Fruit fly (Drosophila melanogaster) whole organism, embryonic: ENCODE data around the gene Hrb98DE.
A peak's percentile ranks its signal among the peaks of the same experiment; 100 is the strongest.

Source experiments
- ATbp ChIP-seq: fragments of 200-800 bp; sonication (Bioruptor generic); optimal IDR thresholded peaks from 2 replicates; lab custom pipeline; 2017; ENCODE audit warnings: missing biosample characterization, mild to moderate bottlenecking, missing genetic modification characterization, missing genetic modification reagents
- Ada2b ChIP-seq: fragments of 200-800 bp; sonication (Bioruptor generic); IDR thresholded peaks from 2 replicates; pipeline ENCODE4 v1.3.6; 2022; ENCODE audit warnings: missing biosample characterization, missing genetic modification characterization
- CG10979 ChIP-seq: fragments of 200-800 bp; sonication (Bioruptor generic); optimal IDR thresholded peaks from 2 replicates; lab custom pipeline; 2018; ENCODE audit warnings: missing biosample characterization, mild to moderate bottlenecking, missing genetic modification characterization, moderate library complexity
- CG1233 ChIP-seq: fragments of 200-800 bp; sonication (Bioruptor generic); optimal IDR thresholded peaks from 4 replicates; lab custom pipeline; 2018; ENCODE audit warnings: missing biosample characterization, mild to moderate bottlenecking, missing genetic modification characterization
- CG12942 ChIP-seq: fragments of 200-800 bp; sonication (Bioruptor generic); optimal IDR thresholded peaks from 3 replicates; lab custom pipeline; 2016; ENCODE audit warnings: missing biosample characterization, missing genetic modification characterization
- CG13624 ChIP-seq: fragments of 200-800 bp; sonication (Bioruptor generic); optimal IDR thresholded peaks from 2 replicates; lab custom pipeline; 2016; ENCODE audit warnings: missing biosample characterization, missing genetic modification characterization
- CG14965 ChIP-seq: fragments of 200-800 bp; sonication (Bioruptor generic); optimal IDR thresholded peaks from 2 replicates; lab custom pipeline; 2016; ENCODE audit warnings: missing biosample characterization, missing genetic modification characterization, borderline replicate concordance
- CG15479 ChIP-seq: fragments of 200-800 bp; sonication (Bioruptor generic); optimal IDR thresholded peaks from 3 replicates; lab custom pipeline; 2019; ENCODE audit warnings: missing biosample characterization, mild to moderate bottlenecking, missing genetic modification characterization, moderate library complexity
- CG15696 ChIP-seq: fragments of 200-800 bp; sonication (Bioruptor generic); optimal IDR thresholded peaks from 2 replicates; lab custom pipeline; 2019; ENCODE audit warnings: missing biosample characterization, mild to moderate bottlenecking, missing genetic modification characterization, moderate library complexity
- CG1602 ChIP-seq: fragments of 200-800 bp; sonication (Bioruptor generic); optimal IDR thresholded peaks from 3 replicates; lab custom pipeline; 2016; ENCODE audit warnings: missing biosample characterization, missing genetic modification characterization
- CG17829 ChIP-seq: fragments of 200-800 bp; optimal IDR thresholded peaks from 2 replicates; lab custom pipeline; 2019; ENCODE audit warnings: missing biosample characterization, mild to moderate bottlenecking, missing genetic modification characterization, moderate library complexity
- CG18262 ChIP-seq: fragments of 200-800 bp; optimal IDR thresholded peaks from 3 replicates; lab custom pipeline; 2019; ENCODE audit warnings: missing biosample characterization, mild to moderate bottlenecking, missing genetic modification characterization, moderate library complexity
- CG2120 ChIP-seq: fragments of 200-800 bp; sonication (Bioruptor generic); optimal IDR thresholded peaks from 3 replicates; lab custom pipeline; 2016; ENCODE audit warnings: missing biosample characterization, missing genetic modification characterization
- CG30403 ChIP-seq: fragments of 200-800 bp; sonication (Bioruptor generic); optimal IDR thresholded peaks from 3 replicates; lab custom pipeline; 2016; ENCODE audit warnings: missing biosample characterization, missing genetic modification characterization
- CG3065 ChIP-seq: fragments of 200-800 bp; sonication (Bioruptor generic); optimal IDR thresholded peaks from 2 replicates; lab custom pipeline; 2016; ENCODE audit warnings: missing biosample characterization, missing genetic modification characterization
- CG3726 ChIP-seq: fragments of 200-800 bp; sonication (Bioruptor generic); IDR thresholded peaks from 3 replicates; pipeline ENCODE4, ENCODE4 v1.3.6; 2022; ENCODE audit warnings: missing biosample characterization, missing genetic modification characterization
- CG3995 ChIP-seq: fragments of 200-800 bp; sonication (Bioruptor generic); optimal IDR thresholded peaks from 3 replicates; lab custom pipeline; 2016; ENCODE audit warnings: missing biosample characterization, missing genetic modification characterization
- CG4707 ChIP-seq: fragments of 200-800 bp; sonication (Bioruptor generic); optimal IDR thresholded peaks from 2 replicates; lab custom pipeline; 2018; ENCODE audit warnings: missing biosample characterization, mild to moderate bottlenecking, missing genetic modification characterization, moderate library complexity
- CG6254 ChIP-seq: fragments of 200-800 bp; sonication (Bioruptor generic); optimal IDR thresholded peaks from 3 replicates; lab custom pipeline; 2017; ENCODE audit warnings: mild to moderate bottlenecking, missing biosample characterization, missing genetic modification reagents, missing genetic modification characterization
- CG7357 ChIP-seq: fragments of 200-800 bp; sonication (Bioruptor generic); IDR thresholded peaks from 3 replicates; pipeline ENCODE4 v1.3.6; 2022; ENCODE audit warnings: missing biosample characterization, missing genetic modification characterization
- D ChIP-seq, 2 experiments: fragments of 200-800 bp in 1 of 2; fragments of >200 bp in 1 of 2; sonication (Bioruptor generic) in 1 of 2; optimal IDR thresholded peaks; 2 replicates in 1 of 2; 3 replicates in 1 of 2; lab custom pipeline; 2017; ENCODE audit warnings: mild to moderate bottlenecking in 1 of 2, missing biosample characterization in 1 of 2, missing genetic modification characterization in 1 of 2, missing genetic modification reagents in 1 of 2
- D19A ChIP-seq: fragments of 200-800 bp; optimal IDR thresholded peaks from 3 replicates; lab custom pipeline; 2019; ENCODE audit warnings: missing biosample characterization, mild to moderate bottlenecking, missing genetic modification characterization, moderate library complexity
- Dad ChIP-seq: fragments of 200-800 bp; sonication (Bioruptor generic); optimal IDR thresholded peaks from 3 replicates; lab custom pipeline; 2016; ENCODE audit warnings: missing biosample characterization, missing genetic modification characterization
- Dfd ChIP-seq, 2 experiments: fragments of >200 bp; optimal IDR thresholded peaks; 2 replicates each; lab custom pipeline; 2017; ENCODE audit warnings: missing biosample characterization in 2 of 2, missing genetic modification characterization in 2 of 2
- Eip74EF ChIP-seq, 2 experiments: fragments of 200-800 bp in 1 of 2; fragments of >200 bp in 1 of 2; sonication (Bioruptor generic) in 1 of 2; optimal IDR thresholded peaks; 2 replicates each; lab custom pipeline; 2017 to 2019; ENCODE audit warnings: missing biosample characterization in 2 of 2, missing genetic modification characterization in 2 of 2, mild to moderate bottlenecking in 1 of 2, moderate library complexity in 1 of 2
- HLHmδ ChIP-seq: fragments of 200-800 bp; sonication (Bioruptor generic); optimal IDR thresholded peaks from 2 replicates; lab custom pipeline; 2018; ENCODE audit warnings: missing biosample characterization, mild to moderate bottlenecking, missing genetic modification characterization, moderate library complexity
- Hsf ChIP-seq: fragments of 200-800 bp; sonication (Bioruptor generic); optimal IDR thresholded peaks from 3 replicates; lab custom pipeline; 2016; ENCODE audit warnings: missing biosample characterization, missing genetic modification characterization
- MBD-R2 ChIP-seq: fragments of 200-800 bp; sonication (Bioruptor generic); IDR thresholded peaks from 2 replicates; pipeline ENCODE4 v1.3.6; 2022; ENCODE audit warnings: missing biosample characterization, missing genetic modification characterization
- Mad ChIP-seq: fragments of 200-800 bp; sonication (Bioruptor generic); optimal IDR thresholded peaks from 2 replicates; lab custom pipeline; 2016; ENCODE audit warnings: missing biosample characterization, missing genetic modification characterization
- Med ChIP-seq: fragments of 200-800 bp; sonication (Bioruptor generic); peaks from one replicate; lab custom pipeline; 2016; ENCODE audit warnings: missing biosample characterization, missing genetic modification characterization, mild to moderate bottlenecking, inconsistent platforms, moderate library complexity
- Nf-YC ChIP-seq: fragments of 200-800 bp; optimal IDR thresholded peaks from 3 replicates; lab custom pipeline; 2019; ENCODE audit warnings: missing biosample characterization, mild to moderate bottlenecking, missing genetic modification characterization, moderate library complexity
- Side ChIP-seq: fragments of 200-800 bp; sonication (Bioruptor generic); optimal IDR thresholded peaks from 2 replicates; lab custom pipeline; 2016; ENCODE audit warnings: missing biosample characterization, missing genetic modification characterization
- Spps ChIP-seq: fragments of 200-800 bp; sonication (Bioruptor generic); optimal IDR thresholded peaks from 2 replicates; lab custom pipeline; 2018; ENCODE audit warnings: missing biosample characterization, mild to moderate bottlenecking, missing genetic modification characterization
- Ssrp ChIP-seq: fragments of 200-800 bp; sonication (Bioruptor generic); optimal IDR thresholded peaks from 2 replicates; lab custom pipeline; 2018; ENCODE audit warnings: missing biosample characterization, mild to moderate bottlenecking, missing genetic modification characterization, moderate library complexity
- Vsx1 ChIP-seq: fragments of 200-800 bp; sonication (Bioruptor generic); optimal IDR thresholded peaks from 2 replicates; lab custom pipeline; 2017; ENCODE audit warnings: missing biosample characterization, mild to moderate bottlenecking, missing genetic modification characterization, missing genetic modification reagents
- Xrp1 ChIP-seq: fragments of 200-800 bp; sonication (Bioruptor generic); IDR thresholded peaks from 2 replicates; pipeline ENCODE4 v1.3.6; 2022; ENCODE audit warnings: missing biosample characterization, missing genetic modification characterization
- ci ChIP-seq: fragments of 200-800 bp; sonication (Bioruptor generic); IDR thresholded peaks from 3 replicates; pipeline ENCODE4 v1.3.6; 2022; ENCODE audit warnings: missing biosample characterization, missing genetic modification characterization
- crol ChIP-seq: fragments of 200-800 bp; sonication (Bioruptor generic); IDR thresholded peaks from 2 replicates; pipeline ENCODE4 v1.3.6; 2022; ENCODE audit warnings: missing biosample characterization, missing genetic modification characterization
- lola ChIP-seq, 3 experiments: fragments of >200 bp in 2 of 3; fragments of 200-800 bp in 1 of 3; sonication (Bioruptor generic) in 1 of 3; optimal IDR thresholded peaks; 2 replicates each; lab custom pipeline; 2017 to 2019; ENCODE audit warnings: missing biosample characterization in 3 of 3, missing genetic modification characterization in 3 of 3, mild to moderate bottlenecking in 1 of 3, moderate library complexity in 1 of 3
- psq ChIP-seq: fragments of 200-800 bp; sonication (Bioruptor generic); optimal IDR thresholded peaks from 2 replicates; lab custom pipeline; 2017; ENCODE audit warnings: missing biosample characterization, missing genetic modification characterization
- pzg ChIP-seq: fragments of 200-800 bp; sonication (Bioruptor generic); optimal IDR thresholded peaks from 3 replicates; lab custom pipeline; 2018; ENCODE audit warnings: missing biosample characterization, mild to moderate bottlenecking, missing genetic modification characterization, moderate library complexity
- ro ChIP-seq: fragments of 200-800 bp; sonication (Bioruptor generic); IDR thresholded peaks from 2 replicates; pipeline ENCODE4 v1.3.6; 2022; ENCODE audit warnings: missing biosample characterization, missing genetic modification characterization
- run ChIP-seq: fragments of 200-800 bp; sonication (Bioruptor generic); optimal IDR thresholded peaks from 3 replicates; lab custom pipeline; 2018; ENCODE audit warnings: missing biosample characterization, mild to moderate bottlenecking, missing genetic modification characterization
- sd ChIP-seq: fragments of 200-800 bp; sonication (Bioruptor generic); optimal IDR thresholded peaks from 3 replicates; lab custom pipeline; 2018; ENCODE audit warnings: missing biosample characterization, mild to moderate bottlenecking, missing genetic modification characterization, moderate library complexity
- sens ChIP-seq: fragments of 200-800 bp; sonication (Bioruptor generic); peaks from one replicate; lab custom pipeline; 2016; ENCODE audit warnings: missing biosample characterization, missing genetic modification characterization
- sisA ChIP-seq: fragments of 200-800 bp; sonication (Bioruptor generic); IDR thresholded peaks from 2 replicates; pipeline ENCODE4 v1.3.6; 2022; ENCODE audit warnings: missing biosample characterization, missing genetic modification characterization
- slou ChIP-seq: fragments of 200-800 bp; sonication (Bioruptor generic); optimal IDR thresholded peaks from 3 replicates; lab custom pipeline; 2016; ENCODE audit warnings: missing biosample characterization, missing genetic modification characterization
- sug ChIP-seq: fragments of 200-800 bp; optimal IDR thresholded peaks from 2 replicates; lab custom pipeline; 2019; ENCODE audit warnings: missing biosample characterization, mild to moderate bottlenecking, missing genetic modification characterization, moderate library complexity
- tin ChIP-seq: fragments of 200-800 bp; sonication (Bioruptor generic); optimal IDR thresholded peaks from 3 replicates; lab custom pipeline; 2016; ENCODE audit warnings: missing biosample characterization, missing genetic modification characterization
- twi ChIP-seq: fragments of 200-800 bp; optimal IDR thresholded peaks from 2 replicates; lab custom pipeline; 2019; ENCODE audit warnings: missing biosample characterization, mild to moderate bottlenecking, missing genetic modification characterization, moderate library complexity
- z ChIP-seq: fragments of 200-800 bp; sonication (Bioruptor generic); IDR thresholded peaks from 3 replicates; pipeline ENCODE4 v1.3.6; 2022; ENCODE audit warnings: missing biosample characterization, missing genetic modification characterization
- zen ChIP-seq: fragments of 200-800 bp; sonication (Bioruptor generic); optimal IDR thresholded peaks from 3 replicates; lab custom pipeline; 2018; ENCODE audit warnings: missing biosample characterization, mild to moderate bottlenecking, missing genetic modification characterization, moderate library complexity

Hrb98DE gene

DNA sequence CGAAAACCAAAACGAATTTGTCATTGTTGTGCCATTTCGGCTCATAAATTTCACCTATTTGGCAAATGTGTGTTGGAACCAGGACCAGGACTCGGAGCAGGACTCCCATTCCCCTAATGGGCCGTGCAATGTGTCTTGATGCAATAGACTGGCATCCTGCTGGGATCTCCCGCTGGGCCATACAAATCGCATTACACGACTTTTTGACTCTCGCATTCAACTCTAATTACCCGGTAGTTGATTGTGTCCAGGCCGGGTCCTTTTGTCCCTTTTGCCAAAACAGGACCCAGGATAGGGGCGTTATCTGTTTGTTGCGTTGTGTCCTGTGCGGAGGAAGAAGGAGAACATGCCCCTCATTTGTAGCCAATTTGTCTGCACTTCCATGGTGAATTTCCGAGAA lies 44.3 kb upstream of the Hrb98DE start (continued):
- TF ChIP-seq crol (GFP tag; lab: Robert Waterston, UW): no peak
- no peak for TF ChIP-seq Spps
- TF ChIP-seq CG2120 (GFP tag; lab: Kevin White, UChicago): no peak
- TF ChIP-seq CG17829 (tag; lab: Kevin White, UChicago): no peak
- TF ChIP-seq pzg: no peak
- TF ChIP-seq tin (GFP tag; lab: Kevin White, UChicago): no peak
- TF ChIP-seq ATbp (GFP tag; lab: Kevin White, UChicago): no peak
- no peak for TF ChIP-seq CG1602
- no peak for TF ChIP-seq CG30403 (GFP tag; lab: Kevin White, UChicago)
- TF ChIP-seq Eip74EF (GFP tag; optimal IDR thresholded peaks at IDR 0.05; lab: Kevin White, UChicago): no peak
- peak; percentile 69 for TF ChIP-seq twi (tag; lab: Kevin White, UChicago)
- TF ChIP-seq CG3995 (GFP tag; lab: Kevin White, UChicago): no peak
- TF ChIP-seq HLHmδ (GFP tag; lab: Kevin White, UChicago): no peak
- TF ChIP-seq Mad: no peak
- TF ChIP-seq zen (tag; lab: Kevin White, UChicago): peak; percentile 87
- TF ChIP-seq CG4707 (GFP tag; lab: Kevin White, UChicago): no peak
- TF ChIP-seq CG15479 (GFP tag; lab: Kevin White, UChicago): peak; percentile 34
- no peak for TF ChIP-seq slou
- TF ChIP-seq Side (GFP tag; lab: Kevin White, UChicago): no peak
- TF ChIP-seq lola (GFP tag; optimal IDR thresholded peaks at IDR 0.05; lab: Kevin White, UChicago): no peak
- TF ChIP-seq Ssrp (tag; lab: Kevin White, UChicago): no peak
- TF ChIP-seq CG3726 (GFP tag; lab: Robert Waterston, UW): no peak
- TF ChIP-seq ci (GFP tag; lab: Robert Waterston, UW): no peak
- no peak for TF ChIP-seq CG13624
- TF ChIP-seq Vsx1: no peak
- no peak for TF ChIP-seq sisA (GFP tag; lab: Robert Waterston, UW)
- no peak for TF ChIP-seq Dfd (GFP tag; optimal IDR thresholded peaks at IDR 0.05; lab: Kevin White, UChicago)
- no peak for TF ChIP-seq MBD-R2 (GFP tag; lab: Robert Waterston, UW)
- TF ChIP-seq CG12942 (GFP tag; lab: Kevin White, UChicago): no peak
- TF ChIP-seq psq: no peak
- TF ChIP-seq D (optimal IDR thresholded peaks at IDR 0.05; lab: Kevin White, UChicago): peak; percentile 86
- no peak for TF ChIP-seq D (GFP tag; optimal IDR thresholded peaks at IDR 0.05; lab: Kevin White, UChicago)
- TF ChIP-seq CG18262 (tag; lab: Kevin White, UChicago): no peak
- TF ChIP-seq sug (tag; lab: Kevin White, UChicago): no peak
- no peak for TF ChIP-seq CG7357 (GFP tag; lab: Robert Waterston, UW)
- TF ChIP-seq, all 482 proteins: peak for 7

DNA sequence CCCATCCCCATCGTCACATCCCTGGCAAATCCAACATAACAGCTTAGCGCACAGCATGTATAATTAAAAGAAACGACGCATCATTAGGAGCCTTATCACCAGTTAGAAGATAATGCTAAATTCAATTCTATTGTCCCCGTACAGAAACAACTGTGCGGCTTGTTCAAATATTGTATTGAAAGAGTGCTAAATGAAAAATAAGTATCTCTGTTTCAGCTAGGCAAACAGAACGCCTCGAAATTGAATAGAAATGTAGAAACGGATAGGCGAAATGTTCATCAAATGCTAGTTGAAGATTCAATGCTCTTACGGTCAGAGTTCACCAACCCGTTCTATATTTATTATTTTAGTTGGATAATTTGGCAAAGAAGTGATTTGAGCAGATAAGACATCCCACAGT lies 43.8 kb upstream of the Hrb98DE start:
- TF ChIP-seq Med (GFP tag; lab: Kevin White, UChicago): peak; percentile 77
- TF ChIP-seq Hsf (GFP tag; lab: Kevin White, UChicago): no peak
- no peak for TF ChIP-seq CG3065
- TF ChIP-seq sens (GFP tag; lab: Kevin White, UChicago): peak; percentile 76
- no peak for TF ChIP-seq Nf-YC
- no peak for TF ChIP-seq CG6254 (GFP tag; lab: Kevin White, UChicago)
- no peak for TF ChIP-seq sd (tag; lab: Kevin White, UChicago)
- no peak for TF ChIP-seq z
- no peak for TF ChIP-seq ro (GFP tag; lab: Robert Waterston, UW)
- no peak for TF ChIP-seq Dad (GFP tag; lab: Kevin White, UChicago)
- peak; percentile 83 for TF ChIP-seq D19A (tag; lab: Kevin White, UChicago)
- no peak for TF ChIP-seq CG15696
- TF ChIP-seq CG10979: no peak
- 0 out of 2 replicates have a peak, but pooled peaks have one; percentile 5 for TF ChIP-seq Xrp1 (GFP tag; lab: Robert Waterston, UW)
- TF ChIP-seq run (tag; lab: Kevin White, UChicago): no peak
- no peak for TF ChIP-seq Ada2b (GFP tag; lab: Robert Waterston, UW)
- TF ChIP-seq CG14965 (GFP tag; lab: Kevin White, UChicago): no peak
- no peak for TF ChIP-seq CG1233
